Worm (Caenorhabditis elegans) whole organism, early embryonic: Measurements from ENCODE around the gene Y69H2.3.
A peak's percentile ranks its signal among the peaks of the same experiment; 100 is the strongest.

Experiments
- B0310.2 ChIP-seq: sonication (generic microtip); optimal IDR thresholded peaks from 2 replicates; lab custom pipeline; 2016; ENCODE audit warnings: mild to moderate bottlenecking, missing genetic modification characterization, missing compliant biosample characterization
- F13C5.2 ChIP-seq: sonication (generic microtip); optimal IDR thresholded peaks from 2 replicates; lab custom pipeline; 2017; ENCODE audit warnings: mild to moderate bottlenecking, missing genetic modification characterization, inconsistent platforms, missing compliant biosample characterization
- aly-1 ChIP-seq: sonication (generic microtip); optimal IDR thresholded peaks from 2 replicates; lab custom pipeline; 2016; ENCODE audit warnings: missing genetic modification characterization, missing compliant biosample characterization
- ama-1 ChIP-seq: fragments of 150-350 bp; optimal IDR thresholded peaks from 2 replicates; lab custom pipeline; 2014
- ceh-13 ChIP-seq: fragments of 200-800 bp; sonication (Bioruptor generic); optimal IDR thresholded peaks from 2 replicates; lab custom pipeline; 2018; ENCODE audit warnings: mild to moderate bottlenecking, missing genetic modification characterization, missing compliant biosample characterization
- ceh-36 ChIP-seq: sonication (generic microtip); optimal IDR thresholded peaks from 2 replicates; lab custom pipeline; 2016; ENCODE audit warnings: missing genetic modification characterization, inconsistent platforms, missing compliant biosample characterization
- ets-7 ChIP-seq: sonication (generic microtip); optimal IDR thresholded peaks from 2 replicates; lab custom pipeline; 2016; ENCODE audit warnings: missing genotype, missing genetic modification characterization, missing compliant biosample characterization
- flt-1 ChIP-seq: fragments of 200-800 bp; sonication (Bioruptor generic); IDR thresholded peaks from 2 replicates; pipeline ENCODE4 v1.3.6; 2022; ENCODE audit warnings: missing genetic modification characterization, missing compliant biosample characterization
- hmbx-1 ChIP-seq: sonication (generic microtip); optimal IDR thresholded peaks from 2 replicates; lab custom pipeline; 2016; ENCODE audit warnings: mild to moderate bottlenecking, missing genetic modification characterization, missing compliant biosample characterization
- hmg-4 ChIP-seq: fragments of 200-800 bp; sonication (Bioruptor generic); optimal IDR thresholded peaks from 2 replicates; lab custom pipeline; 2018; ENCODE audit warnings: mild to moderate bottlenecking, missing genetic modification characterization, missing compliant biosample characterization
- hnd-1 ChIP-seq: sonication (generic microtip); optimal IDR thresholded peaks from 2 replicates; lab custom pipeline; 2016; ENCODE audit warnings: missing genetic modification characterization, missing compliant biosample characterization
- pes-1 ChIP-seq: fragments of 200-800 bp; sonication (Bioruptor generic); IDR thresholded peaks from 2 replicates; pipeline ENCODE4 v1.3.6; 2022; ENCODE audit warnings: missing genetic modification reagents, missing genetic modification characterization, missing compliant biosample characterization
- scrt-1 ChIP-seq: fragments of 200-800 bp; sonication (Bioruptor generic); IDR thresholded peaks from 2 replicates; pipeline ENCODE4 v1.3.6; 2022; ENCODE audit warnings: missing genetic modification characterization, missing compliant biosample characterization
- sea-1 ChIP-seq: fragments of 200-800 bp; sonication (Bioruptor generic); conservative IDR thresholded peaks from 2 replicates; pipeline ENCODE4 v1.3.6; 2022; ENCODE audit warnings: missing genetic modification characterization, missing compliant biosample characterization
- tbx-11 ChIP-seq: fragments of 200-800 bp; sonication (Bioruptor generic); IDR thresholded peaks from 2 replicates; pipeline ENCODE4 v1.3.6; 2022; ENCODE audit warnings: missing genetic modification characterization, missing compliant biosample characterization
- tbx-37 ChIP-seq: fragments of 200-800 bp; sonication (Bioruptor generic); conservative IDR thresholded peaks from 2 replicates; pipeline ENCODE4 v1.3.6; 2022; ENCODE audit warnings: missing genetic modification reagents, missing genetic modification characterization, missing compliant biosample characterization
- tra-4 ChIP-seq: sonication (generic microtip); optimal IDR thresholded peaks from 2 replicates; lab custom pipeline; 2017; ENCODE audit warnings: missing genetic modification characterization, missing compliant biosample characterization

The Y69H2.3 gene

ce11 chrV:18639601-18640354 lies 24.1 kb downstream of the Y69H2.3 start, which contains the start of gene egas-1:
Gene egas-1 (plus strand): TSS chrV:18640304.
- TF ChIP-seq B0310.2 (no peak), ceh-36 (peak; percentile 80)

DNA sequence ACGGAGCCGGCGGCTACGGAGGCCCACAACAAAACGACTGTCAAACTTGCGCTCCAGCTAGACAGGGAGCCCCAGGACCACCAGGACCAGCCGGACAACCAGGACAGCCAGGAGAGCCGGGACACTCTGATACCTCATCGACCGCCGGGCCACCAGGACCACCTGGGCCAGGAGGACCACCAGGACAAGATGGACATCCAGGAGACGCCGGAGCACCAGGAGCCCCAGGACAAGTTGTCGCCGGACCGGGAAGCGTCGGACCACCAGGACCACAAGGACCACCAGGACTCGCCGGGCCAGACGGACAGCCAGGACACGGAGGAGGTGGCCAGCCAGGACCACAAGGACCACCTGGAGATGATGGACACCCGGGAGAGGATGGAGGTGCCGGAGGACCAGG lies 24.9 kb downstream of the Y69H2.3 start:
- TF ChIP-seq scrt-1 (GFP tag; lab: Robert Waterston, UW) (0 out of 2 replicates have a peak, but pooled peaks have one; percentile 10), hmbx-1 (tag; lab: Kevin White, UChicago) (no peak)

ce11 chrV:18638367-18638873 lies 25.5 kb downstream of the Y69H2.3 start, which contains the start of gene col-42:
Gene col-42 (plus strand): TSS chrV:18638484.
- TF ChIP-seq ets-7 (tag; lab: Kevin White, UChicago) (no peak), ceh-36 (peak; percentile 6), F13C5.2 (no peak)

DNA sequence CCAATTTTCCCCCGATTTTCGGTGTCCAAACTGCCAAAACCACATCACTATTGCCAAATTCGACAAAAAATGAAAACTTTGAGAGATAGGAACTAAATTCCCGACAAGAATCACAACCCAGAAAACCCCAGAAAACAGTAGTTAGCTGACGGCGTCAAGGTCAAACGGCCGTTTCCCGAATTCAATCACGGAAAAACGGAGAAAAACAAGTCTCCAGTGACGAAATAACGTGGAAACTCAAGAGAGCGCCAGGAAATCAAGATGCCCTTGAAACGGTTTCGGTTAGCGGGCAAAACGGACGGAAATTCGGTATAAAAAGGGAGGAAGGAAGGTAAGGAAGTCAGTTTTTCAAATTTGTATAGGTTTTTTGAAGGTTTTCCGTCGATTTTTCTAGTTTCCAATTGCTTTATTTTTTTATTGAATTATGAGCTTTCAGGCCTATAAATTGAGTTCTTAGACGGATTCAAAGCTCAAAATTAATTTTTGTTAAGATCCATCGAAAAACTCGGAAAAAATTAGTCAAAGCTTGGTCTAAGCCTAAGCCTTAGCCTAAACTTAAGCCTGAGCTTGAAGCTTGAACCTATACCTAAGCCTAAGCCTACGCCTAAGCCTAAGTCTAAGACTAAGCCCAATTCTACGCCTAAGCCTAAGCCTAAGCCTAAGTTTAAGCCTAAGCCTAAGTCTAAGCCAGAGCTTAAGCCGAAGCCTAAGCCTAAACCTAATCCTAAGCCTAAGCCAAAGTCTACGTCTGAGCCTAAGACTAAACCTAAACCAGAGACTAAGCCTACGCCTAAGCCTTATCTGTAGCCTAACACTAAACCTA lies 26.2 kb downstream of the Y69H2.3 start:
- TF ChIP-seq ceh-36 (peak; percentile 86), sea-1 (GFP tag; lab: Robert Waterston, UW) (no peak)

- TF ChIP-seq tra-4: no peak
- TF ChIP-seq ceh-36: no peak
- no peak for TF ChIP-seq pes-1 (GFP tag; lab: Robert Waterston, UW)
Observed at ce11 chrV:18636248-18636647, 27.7 kb downstream of the Y69H2.3 start, which contains the start of gene egas-3. Gene egas-3 (minus strand): TSS chrV:18636348.

DNA sequence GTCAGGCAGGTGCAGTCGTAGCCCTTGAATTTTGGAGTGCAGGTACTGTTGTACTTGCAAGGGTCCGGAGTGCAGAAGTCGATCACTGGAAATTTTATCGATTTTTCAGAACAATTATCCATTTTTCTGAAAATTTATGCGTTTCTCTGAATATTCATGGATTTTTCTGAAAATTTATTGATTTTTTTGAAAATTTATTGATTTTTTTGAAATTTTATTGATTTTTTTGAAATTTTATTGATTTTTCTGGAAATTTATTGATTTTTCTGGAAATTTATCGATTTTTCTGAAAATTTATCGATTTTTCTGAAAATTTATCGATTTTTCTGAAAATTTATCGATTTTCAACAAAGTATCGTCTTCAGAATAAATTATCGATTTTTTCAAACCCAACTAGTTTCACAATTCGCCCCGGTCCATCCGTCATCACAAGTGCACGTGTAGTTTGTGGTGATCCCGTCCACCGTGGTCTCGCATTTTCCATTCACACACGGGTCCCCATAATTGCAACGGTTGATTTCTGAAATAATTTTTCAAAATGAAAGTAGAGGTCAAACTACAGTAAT lies 31.9 kb downstream of the Y69H2.3 start:
- TF ChIP-seq hmbx-1 (tag; lab: Kevin White, UChicago): no peak
- no peak for TF ChIP-seq hmg-4 (GFP tag; lab: Kevin White, UChicago)
- TF ChIP-seq tra-4: no peak

DNA sequence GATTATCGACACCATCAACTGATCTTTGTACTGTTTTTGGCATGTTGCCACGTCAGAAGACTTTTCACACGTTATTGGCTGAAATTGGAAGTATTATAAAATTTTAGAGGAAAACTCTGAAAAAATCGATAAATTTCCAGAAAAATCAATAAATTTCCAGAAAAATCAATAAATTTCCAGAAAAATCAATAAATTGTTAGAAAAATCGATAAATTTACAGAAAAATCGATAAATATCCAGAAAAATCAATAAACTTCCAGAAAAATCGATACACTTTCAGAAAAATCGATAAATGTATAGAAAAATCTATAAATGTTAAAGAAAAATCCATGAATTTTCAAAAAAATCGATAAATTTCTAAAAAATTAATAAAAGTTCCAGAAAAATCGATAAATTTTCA lies 35.0 kb downstream of the Y69H2.3 start:
- TF ChIP-seq pes-1 (GFP tag; lab: Robert Waterston, UW): no peak
- no peak for TF ChIP-seq ceh-36
- TF ChIP-seq tbx-37: no peak
- no peak for TF ChIP-seq flt-1
- TF ChIP-seq tbx-11 (GFP tag; lab: Robert Waterston, UW): no peak
- TF ChIP-seq tra-4: no peak
- no peak for TF ChIP-seq aly-1
- TF ChIP-seq hmbx-1 (tag; lab: Kevin White, UChicago): no peak
- TF ChIP-seq hnd-1 (tag; lab: Kevin White, UChicago): no peak
- no peak for TF ChIP-seq ama-1
- TF ChIP-seq sea-1 (GFP tag; lab: Robert Waterston, UW): no peak
- no peak for TF ChIP-seq ceh-13 (GFP tag; lab: Kevin White, UChicago)
- no peak for TF ChIP-seq hmg-4 (GFP tag; lab: Kevin White, UChicago)
- no peak for TF ChIP-seq scrt-1 (GFP tag; lab: Robert Waterston, UW)
- TF ChIP-seq ets-7 (tag; lab: Kevin White, UChicago): no peak
- no peak for TF ChIP-seq F13C5.2

ce11 chrV:18627445-18627844 lies 36.5 kb downstream of the Y69H2.3 start:
- TF ChIP-seq ceh-36 (no peak), scrt-1 (GFP tag; lab: Robert Waterston, UW) (no peak), ets-7 (tag; lab: Kevin White, UChicago) (no peak), sea-1 (GFP tag; lab: Robert Waterston, UW) (no peak), tbx-37 (no peak), tbx-11 (GFP tag; lab: Robert Waterston, UW) (no peak), flt-1 (no peak), aly-1 (no peak), hmbx-1 (tag; lab: Kevin White, UChicago) (no peak), ama-1 (no peak), hmg-4 (GFP tag; lab: Kevin White, UChicago) (no peak), F13C5.2 (no peak), pes-1 (GFP tag; lab: Robert Waterston, UW) (no peak), ceh-13 (GFP tag; lab: Kevin White, UChicago) (no peak), B0310.2 (no peak), hnd-1 (tag; lab: Kevin White, UChicago) (no peak), tra-4 (no peak)

ce11 chrV:18626764-18627163 lies 37.2 kb downstream of the Y69H2.3 start, which contains the start of gene Y69H2.15:
Gene Y69H2.15 (minus strand): TSS chrV:18626864.
- TF ChIP-seq ceh-36 (no peak), tbx-11 (GFP tag; lab: Robert Waterston, UW) (no peak)
